Fruit fly (Drosophila melanogaster) whole organism, embryonic: Measurements from ENCODE around the gene Synd.

ENCODE experiments used
- BEAF-32 ChIP-seq: fragments of 200-800 bp; sonication (Bioruptor generic); optimal IDR thresholded peaks from 3 replicates; lab custom pipeline; 2017; ENCODE audit warnings: missing biosample characterization, missing genetic modification characterization, mild to moderate bottlenecking, moderate library complexity, missing genetic modification reagents
- CG11723 ChIP-seq: fragments of 200-800 bp; sonication (Bioruptor generic); optimal IDR thresholded peaks from 2 replicates; lab custom pipeline; 2017; ENCODE audit warnings: missing biosample characterization, mild to moderate bottlenecking, missing genetic modification characterization
- CG12659 ChIP-seq: fragments of 200-800 bp; sonication (Bioruptor generic); optimal IDR thresholded peaks from 3 replicates; lab custom pipeline; 2017; ENCODE audit warnings: mild to moderate bottlenecking, missing biosample characterization, missing genetic modification reagents, missing genetic modification characterization
- CG14050 ChIP-seq: fragments of 200-800 bp; sonication (Bioruptor generic); IDR thresholded peaks from 3 replicates; pipeline ENCODE4 v1.3.6; 2022; ENCODE audit warnings: missing biosample characterization, missing genetic modification characterization
- CG15514 ChIP-seq: fragments of 200-800 bp; sonication (Bioruptor generic); optimal IDR thresholded peaks from 3 replicates; lab custom pipeline; 2017; ENCODE audit warnings: missing biosample characterization, missing genetic modification characterization, mild to moderate bottlenecking, moderate library complexity, missing genetic modification reagents
- CG16813 ChIP-seq: fragments of 200-800 bp; sonication (Bioruptor generic); IDR thresholded peaks from 3 replicates; pipeline ENCODE4 v1.3.6; 2022; ENCODE audit warnings: missing biosample characterization, missing genetic modification characterization; ENCODE audit not compliant: partially characterized antibody
- CG17385 ChIP-seq: fragments of 200-800 bp; sonication (Bioruptor generic); optimal IDR thresholded peaks from 3 replicates; lab custom pipeline; 2018; ENCODE audit warnings: missing biosample characterization, mild to moderate bottlenecking, missing genetic modification characterization
- CG30431 ChIP-seq: fragments of 200-800 bp; sonication (Bioruptor generic); optimal IDR thresholded peaks from 2 replicates; lab custom pipeline; 2017; ENCODE audit warnings: missing biosample characterization, missing genetic modification characterization
- CG4282 ChIP-seq: fragments of 200-800 bp; sonication (Bioruptor generic); optimal IDR thresholded peaks from 2 replicates; lab custom pipeline; 2016; ENCODE audit warnings: missing biosample characterization, missing genetic modification characterization
- CG4820 ChIP-seq: fragments of 200-800 bp; sonication (Bioruptor generic); optimal IDR thresholded peaks from 3 replicates; lab custom pipeline; 2016; ENCODE audit warnings: missing biosample characterization, missing genetic modification characterization
- CG6272 ChIP-seq: fragments of 200-800 bp; sonication (Bioruptor generic); IDR thresholded peaks from 2 replicates; pipeline ENCODE4 v1.3.6; 2022; ENCODE audit warnings: missing biosample characterization, missing genetic modification characterization
- CG6854 ChIP-seq: fragments of 200-800 bp; sonication (Bioruptor generic); optimal IDR thresholded peaks from 3 replicates; lab custom pipeline; 2017; ENCODE audit warnings: missing biosample characterization, mild to moderate bottlenecking, missing genetic modification characterization
- CG7271 ChIP-seq: fragments of 200-800 bp; sonication (Bioruptor generic); optimal IDR thresholded peaks from 2 replicates; lab custom pipeline; 2018; ENCODE audit warnings: missing biosample characterization, mild to moderate bottlenecking, missing genetic modification characterization, moderate library complexity
- CG9797 ChIP-seq: fragments of 200-800 bp; sonication (Bioruptor generic); optimal IDR thresholded peaks from 3 replicates; lab custom pipeline; 2018; ENCODE audit warnings: missing biosample characterization, mild to moderate bottlenecking, missing genetic modification characterization
- CG9876 ChIP-seq: fragments of 200-800 bp; sonication (Bioruptor generic); optimal IDR thresholded peaks from 2 replicates; lab custom pipeline; 2016; ENCODE audit warnings: missing biosample characterization, missing genetic modification characterization
- Dek ChIP-seq: fragments of 200-800 bp; sonication (Bioruptor generic); optimal IDR thresholded peaks from 3 replicates; lab custom pipeline; 2019; ENCODE audit warnings: missing biosample characterization, mild to moderate bottlenecking, missing genetic modification characterization, moderate library complexity
- Doc2 ChIP-seq: fragments of 200-800 bp; sonication (Bioruptor generic); IDR thresholded peaks from 2 replicates; pipeline ENCODE4 v1.3.6; 2022; ENCODE audit warnings: missing biosample characterization, missing genetic modification characterization
- Doc3 ChIP-seq: fragments of 200-800 bp; sonication (Bioruptor generic); IDR thresholded peaks from 3 replicates; pipeline ENCODE4 v1.3.6; 2022; ENCODE audit warnings: missing biosample characterization, missing genetic modification characterization; ENCODE audit not compliant: partially characterized antibody
- Drgx ChIP-seq: fragments of 200-800 bp; sonication (Bioruptor generic); IDR thresholded peaks from 2 replicates; pipeline ENCODE4 v1.3.6; 2022; ENCODE audit warnings: missing biosample characterization, missing genetic modification characterization
- Eip74EF ChIP-seq, 2 experiments: fragments of 200-800 bp in 1 of 2; fragments of >200 bp in 1 of 2; sonication (Bioruptor generic) in 1 of 2; optimal IDR thresholded peaks; 2 replicates each; lab custom pipeline; 2017 to 2019; ENCODE audit warnings: missing biosample characterization in 2 of 2, missing genetic modification characterization in 2 of 2, mild to moderate bottlenecking in 1 of 2, moderate library complexity in 1 of 2
- Gug ChIP-seq: fragments of 200-800 bp; sonication (Bioruptor generic); IDR thresholded peaks from 4 replicates; pipeline ENCODE4 v1.3.6; 2022; ENCODE audit warnings: missing biosample characterization, missing genetic modification characterization
- HLH3B ChIP-seq: fragments of 200-800 bp; sonication (Bioruptor generic); IDR thresholded peaks from 2 replicates; pipeline ENCODE4 v1.3.6; 2022; ENCODE audit warnings: missing biosample characterization, missing genetic modification characterization
- Hmx ChIP-seq: fragments of 200-800 bp; sonication (Bioruptor generic); optimal IDR thresholded peaks from 2 replicates; lab custom pipeline; 2016; ENCODE audit warnings: missing biosample characterization, missing genetic modification characterization
- Hr39 ChIP-seq: fragments of >200 bp; optimal IDR thresholded peaks from 2 replicates; lab custom pipeline; 2017
- Lpt ChIP-seq: fragments of >200 bp; optimal IDR thresholded peaks from 2 replicates; lab custom pipeline; 2018; ENCODE audit warnings: missing biosample characterization, missing genetic modification characterization
- Med ChIP-seq: fragments of 200-800 bp; sonication (Bioruptor generic); peaks from one replicate; lab custom pipeline; 2016; ENCODE audit warnings: missing biosample characterization, missing genetic modification characterization, mild to moderate bottlenecking, inconsistent platforms, moderate library complexity
- Mes4 ChIP-seq: fragments of 200-800 bp; sonication (Bioruptor generic); optimal IDR thresholded peaks from 2 replicates; lab custom pipeline; 2016; ENCODE audit warnings: missing biosample characterization, missing genetic modification characterization
- Mrtf ChIP-seq: fragments of 200-800 bp; sonication (Bioruptor generic); IDR thresholded peaks from 3 replicates; pipeline ENCODE4 v1.3.6; 2022; ENCODE audit warnings: missing biosample characterization, missing genetic modification characterization
- Pdp1 ChIP-seq, 2 experiments: fragments of 200-800 bp; sonication (Bioruptor generic); optimal IDR thresholded peaks; 3 replicates each; lab custom pipeline; 2016; ENCODE audit warnings: missing biosample characterization in 2 of 2, missing genetic modification characterization in 2 of 2, mild to moderate bottlenecking in 1 of 2, moderate library complexity in 1 of 2
- Sin3A ChIP-seq: fragments of >200 bp; optimal IDR thresholded peaks from 2 replicates; lab custom pipeline; 2018
- bsh ChIP-seq, 2 experiments: fragments of 200-800 bp; sonication (Bioruptor generic); optimal IDR thresholded peaks; 2 replicates each; lab custom pipeline; 2017 to 2018; ENCODE audit warnings: mild to moderate bottlenecking in 2 of 2, missing biosample characterization in 2 of 2, missing genetic modification characterization in 2 of 2, moderate library complexity in 1 of 2
- cato ChIP-seq: fragments of 200-800 bp; sonication (Bioruptor generic); optimal IDR thresholded peaks from 2 replicates; lab custom pipeline; 2016; ENCODE audit warnings: missing biosample characterization, missing genetic modification characterization, borderline replicate concordance
- ci ChIP-seq: fragments of 200-800 bp; sonication (Bioruptor generic); IDR thresholded peaks from 3 replicates; pipeline ENCODE4 v1.3.6; 2022; ENCODE audit warnings: missing biosample characterization, missing genetic modification characterization
- crp ChIP-seq, 2 experiments: fragments of 200-800 bp; sonication (Bioruptor generic); optimal IDR thresholded peaks; 2 replicates in 1 of 2; 3 replicates in 1 of 2; lab custom pipeline; 2017; ENCODE audit warnings: missing biosample characterization in 2 of 2, missing genetic modification characterization in 2 of 2, mild to moderate bottlenecking in 1 of 2, moderate library complexity in 1 of 2
- cwo ChIP-seq: fragments of 200-800 bp; sonication (Bioruptor generic); optimal IDR thresholded peaks from 3 replicates; lab custom pipeline; 2017; ENCODE audit warnings: missing biosample characterization, missing genetic modification characterization, mild to moderate bottlenecking, moderate library complexity, missing genetic modification reagents
- da ChIP-seq: fragments of 200-800 bp; sonication (Bioruptor generic); optimal IDR thresholded peaks from 2 replicates; lab custom pipeline; 2016; ENCODE audit warnings: missing biosample characterization, missing genetic modification characterization
- fd102C ChIP-seq: fragments of 200-800 bp; sonication (Bioruptor generic); optimal IDR thresholded peaks from 2 replicates; lab custom pipeline; 2018; ENCODE audit warnings: missing biosample characterization, mild to moderate bottlenecking, missing genetic modification characterization, moderate library complexity
- mld ChIP-seq: fragments of 200-800 bp; sonication (Bioruptor generic); IDR thresholded peaks from 3 replicates; pipeline ENCODE4 v1.3.6; 2022; ENCODE audit warnings: missing biosample characterization, missing genetic modification characterization; ENCODE audit not compliant: partially characterized antibody
- oc ChIP-seq: fragments of 200-800 bp; sonication (Bioruptor generic); optimal IDR thresholded peaks from 2 replicates; lab custom pipeline; 2018; ENCODE audit warnings: missing biosample characterization, mild to moderate bottlenecking, missing genetic modification characterization, moderate library complexity
- pho ChIP-seq: fragments of 200-800 bp; sonication (Bioruptor generic); optimal IDR thresholded peaks from 2 replicates; lab custom pipeline; 2016; ENCODE audit warnings: missing biosample characterization, missing genetic modification characterization
- pum ChIP-seq: fragments of 200-800 bp; sonication (Bioruptor generic); optimal IDR thresholded peaks from 2 replicates; lab custom pipeline; 2016; ENCODE audit warnings: missing biosample characterization, missing genetic modification characterization
- sd ChIP-seq: fragments of 200-800 bp; sonication (Bioruptor generic); optimal IDR thresholded peaks from 3 replicates; lab custom pipeline; 2018; ENCODE audit warnings: missing biosample characterization, mild to moderate bottlenecking, missing genetic modification characterization, moderate library complexity
- sens-2 ChIP-seq: fragments of 200-800 bp; sonication (Bioruptor generic); IDR thresholded peaks from 2 replicates; pipeline ENCODE4 v1.3.6; 2022; ENCODE audit warnings: missing biosample characterization, missing genetic modification characterization
- tap ChIP-seq: fragments of 200-800 bp; optimal IDR thresholded peaks from 3 replicates; lab custom pipeline; 2019; ENCODE audit warnings: missing biosample characterization, mild to moderate bottlenecking, missing genetic modification characterization, moderate library complexity
- tgo ChIP-seq: fragments of 200-800 bp; sonication (Bioruptor generic); IDR thresholded peaks from 3 replicates; pipeline ENCODE4 v1.3.6; 2022; ENCODE audit warnings: missing biosample characterization, missing genetic modification characterization
- vfl ChIP-seq: fragments of 200-800 bp; sonication (Bioruptor generic); optimal IDR thresholded peaks from 2 replicates; lab custom pipeline; 2016; ENCODE audit warnings: missing biosample characterization, missing genetic modification characterization
- wek ChIP-seq: fragments of 200-800 bp; sonication (Bioruptor generic); optimal IDR thresholded peaks from 3 replicates; lab custom pipeline; 2018; ENCODE audit warnings: missing biosample characterization, mild to moderate bottlenecking, missing genetic modification characterization, moderate library complexity
- yki ChIP-seq: fragments of >200 bp; optimal IDR thresholded peaks from 3 replicates; lab custom pipeline; 2018
- zen ChIP-seq: fragments of 200-800 bp; sonication (Bioruptor generic); optimal IDR thresholded peaks from 3 replicates; lab custom pipeline; 2018; ENCODE audit warnings: missing biosample characterization, mild to moderate bottlenecking, missing genetic modification characterization, moderate library complexity
- zen2 ChIP-seq: fragments of 200-800 bp; sonication (Bioruptor generic); IDR thresholded peaks from 3 replicates; pipeline ENCODE4 v1.3.6; 2022; ENCODE audit warnings: missing biosample characterization, missing genetic modification characterization; ENCODE audit not compliant: partially characterized antibody

Gene Synd

DNA sequence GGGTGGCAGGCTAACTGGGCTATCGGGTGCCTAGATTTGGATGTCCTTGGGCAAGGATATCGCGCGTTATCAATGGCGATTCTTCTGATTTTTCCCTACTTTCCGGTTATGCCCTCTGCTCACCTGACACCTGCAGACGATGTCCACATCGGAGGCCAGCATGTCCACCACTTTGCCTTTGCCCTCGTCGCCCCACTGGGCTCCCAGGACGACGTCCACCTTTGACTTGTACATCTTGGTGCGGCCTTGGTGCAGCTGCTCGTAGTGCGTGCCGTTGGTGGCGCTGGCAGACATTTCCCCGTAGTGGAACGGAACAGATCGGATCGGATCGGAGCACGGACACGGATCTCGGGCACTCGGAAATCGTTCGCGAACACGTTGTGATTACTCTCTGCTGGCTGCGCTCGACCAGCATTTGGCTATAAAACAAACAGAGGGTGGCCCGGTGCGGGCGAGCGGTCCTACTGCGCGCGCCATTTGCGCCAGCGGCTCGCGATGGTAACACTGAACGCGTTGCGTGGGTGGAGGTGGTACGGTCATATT, 2.4 kb upstream of the Synd start, which contains the start of gene Adss (continued):
- TF ChIP-seq oc (tag; lab: Kevin White, UChicago) = no peak
- TF ChIP-seq zen2 = no peak
- peak; percentile 89 for TF ChIP-seq CG9797 (GFP tag; lab: Kevin White, UChicago)
- TF ChIP-seq Hmx = no peak
- TF ChIP-seq cato (GFP tag; lab: Kevin White, UChicago) = no peak
- peak; percentile 13 for TF ChIP-seq wek (GFP tag; lab: Kevin White, UChicago)
- no peak for TF ChIP-seq tgo
- TF ChIP-seq pum (GFP tag; lab: Kevin White, UChicago) = no peak
- no peak for TF ChIP-seq yki
- no peak for TF ChIP-seq da (GFP tag; lab: Kevin White, UChicago)
- TF ChIP-seq CG12659 (GFP tag; lab: Kevin White, UChicago) = peak; percentile 75
- peak; percentile 10 for TF ChIP-seq pho (GFP tag; lab: Kevin White, UChicago)
- peak; percentile 46 for TF ChIP-seq Lpt (GFP tag; lab: Kevin White, UChicago)
- TF ChIP-seq ci (GFP tag; lab: Robert Waterston, UW) = peak; percentile 74; the same call in 2 of the 3 replicates
- no peak for TF ChIP-seq CG14050 (GFP tag; lab: Robert Waterston, UW)
- TF ChIP-seq tap (tag; lab: Kevin White, UChicago) = no peak
- TF ChIP-seq Dek = peak; percentile 13
- TF ChIP-seq Doc2 (GFP tag; lab: Robert Waterston, UW) = no peak
- no peak for TF ChIP-seq CG4282 (GFP tag; lab: Kevin White, UChicago)
- TF ChIP-seq cwo (GFP tag; lab: Kevin White, UChicago) = peak; percentile 28
- TF ChIP-seq CG6854 = no peak
- no peak for TF ChIP-seq mld (GFP tag; lab: Robert Waterston, UW)
- TF ChIP-seq Sin3A (lab: Kevin White, UChicago) = no peak
- TF ChIP-seq CG9876 = peak; percentile 31
- TF ChIP-seq Mes4 (GFP tag; lab: Kevin White, UChicago) = no peak
- no peak for TF ChIP-seq sd (tag; lab: Kevin White, UChicago)
- TF ChIP-seq CG16813 (GFP tag; lab: Robert Waterston, UW) = no peak
- TF ChIP-seq CG7271 (tag; lab: Kevin White, UChicago) = no peak
- no peak for TF ChIP-seq CG11723 (GFP tag; lab: Kevin White, UChicago)
- TF ChIP-seq Hr39 (lab: Kevin White, UChicago) = no peak
- no peak for TF ChIP-seq CG4820 (GFP tag; lab: Kevin White, UChicago)
- TF ChIP-seq HLH3B = no peak; the same call in 1 of the 2 replicates
- TF ChIP-seq CG6272 (GFP tag; lab: Robert Waterston, UW) = 0 out of 2 replicates have a peak, but pooled peaks have one; percentile 8
- TF ChIP-seq Pdp1 (GFP tag; optimal IDR thresholded peaks at IDR 0.05; lab: Kevin White, UChicago) = peak; percentile 7 to 29
- peak; percentile 43 for TF ChIP-seq CG17385 (GFP tag; lab: Kevin White, UChicago)
- no peak for TF ChIP-seq zen
- no peak for TF ChIP-seq fd102C (GFP tag; lab: Kevin White, UChicago)
- TF ChIP-seq bsh (GFP tag; optimal IDR thresholded peaks at IDR 0.05; lab: Kevin White, UChicago) = no peak
- no peak for TF ChIP-seq vfl (GFP tag; lab: Kevin White, UChicago)
- no peak for TF ChIP-seq CG30431 (GFP tag; lab: Kevin White, UChicago)
- TF ChIP-seq Gug (GFP tag; lab: Robert Waterston, UW) = peak; percentile 35; the same call in 1 of the 4 replicates
- TF ChIP-seq Drgx (GFP tag; lab: Robert Waterston, UW) = no peak
- peak in 1 of 2 experiments; percentile 64 for TF ChIP-seq crp (GFP tag; optimal IDR thresholded peaks at IDR 0.05; lab: Kevin White, UChicago)
- TF ChIP-seq Eip74EF (GFP tag; optimal IDR thresholded peaks at IDR 0.05; lab: Kevin White, UChicago) = no peak
- peak; percentile 95 for TF ChIP-seq Med (GFP tag; lab: Kevin White, UChicago)
- TF ChIP-seq CG15514 (GFP tag; lab: Kevin White, UChicago) = peak; percentile 66
- TF ChIP-seq Mrtf = no peak; the same call in 2 of the 3 replicates
- TF ChIP-seq sens-2 (GFP tag; lab: Robert Waterston, UW) = no peak
- TF ChIP-seq BEAF-32 = peak; percentile 21
- no peak for TF ChIP-seq Doc3 (GFP tag; lab: Robert Waterston, UW)
